Fruit fly (Drosophila melanogaster) whole organism, embryonic: ENCODE results near the gene bon.

Source experiments
- ATbp ChIP-seq: fragments of 200-800 bp; sonication (Bioruptor generic); optimal IDR thresholded peaks from 2 replicates; lab custom pipeline; 2017; ENCODE audit warnings: missing biosample characterization, mild to moderate bottlenecking, missing genetic modification characterization, missing genetic modification reagents
- CG11504 ChIP-seq: fragments of 200-800 bp; sonication (Bioruptor generic); optimal IDR thresholded peaks from 3 replicates; lab custom pipeline; 2019; ENCODE audit warnings: missing biosample characterization, mild to moderate bottlenecking, missing genetic modification characterization, moderate library complexity
- CG12155 ChIP-seq: fragments of 200-800 bp; sonication (Bioruptor generic); optimal IDR thresholded peaks from 3 replicates; lab custom pipeline; 2016; ENCODE audit warnings: missing biosample characterization, missing genetic modification characterization
- CG12219 ChIP-seq: fragments of 200-800 bp; sonication (Bioruptor generic); optimal IDR thresholded peaks from 3 replicates; lab custom pipeline; 2018; ENCODE audit warnings: missing biosample characterization, mild to moderate bottlenecking, missing genetic modification characterization
- CG13287 ChIP-seq: fragments of 200-800 bp; sonication (Bioruptor generic); IDR thresholded peaks from 2 replicates; pipeline ENCODE4 v1.3.6; 2022; ENCODE audit warnings: missing biosample characterization, missing genetic modification characterization; ENCODE audit not compliant: partially characterized antibody
- CG13624 ChIP-seq: fragments of 200-800 bp; sonication (Bioruptor generic); optimal IDR thresholded peaks from 2 replicates; lab custom pipeline; 2016; ENCODE audit warnings: missing biosample characterization, missing genetic modification characterization
- CG1832 ChIP-seq: fragments of 200-800 bp; sonication (Bioruptor generic); optimal IDR thresholded peaks from 2 replicates; lab custom pipeline; 2017; ENCODE audit warnings: missing biosample characterization, mild to moderate bottlenecking, missing genetic modification characterization, inconsistent platforms
- CG33557 ChIP-seq: fragments of 200-800 bp; sonication (Bioruptor generic); optimal IDR thresholded peaks from 2 replicates; lab custom pipeline; 2019; ENCODE audit warnings: missing biosample characterization, mild to moderate bottlenecking, missing genetic modification characterization, moderate library complexity
- CG4360 ChIP-seq: fragments of 200-800 bp; sonication (Bioruptor generic); IDR thresholded peaks from 2 replicates; pipeline ENCODE4 v1.3.6; 2022; ENCODE audit warnings: missing biosample characterization, missing genetic modification characterization
- CG4424 ChIP-seq: fragments of 200-800 bp; sonication (Bioruptor generic); optimal IDR thresholded peaks from 3 replicates; lab custom pipeline; 2016; ENCODE audit warnings: missing biosample characterization, missing genetic modification characterization
- CG5245 ChIP-seq: fragments of 200-800 bp; sonication (Bioruptor generic); optimal IDR thresholded peaks from 3 replicates; lab custom pipeline; 2016; ENCODE audit warnings: missing biosample characterization, missing genetic modification characterization
- CG8281 ChIP-seq: fragments of 200-800 bp; sonication (Bioruptor generic); optimal IDR thresholded peaks from 2 replicates; lab custom pipeline; 2018; ENCODE audit warnings: missing biosample characterization, mild to moderate bottlenecking, missing genetic modification characterization, moderate library complexity
- Doc2 ChIP-seq: fragments of 200-800 bp; sonication (Bioruptor generic); IDR thresholded peaks from 2 replicates; pipeline ENCODE4 v1.3.6; 2022; ENCODE audit warnings: missing biosample characterization, missing genetic modification characterization
- Dref ChIP-seq: fragments of 200-800 bp; sonication (Bioruptor generic); IDR thresholded peaks from 2 replicates; pipeline ENCODE4 v1.3.6; 2022; ENCODE audit warnings: missing biosample characterization, missing genetic modification characterization
- Drgx ChIP-seq: fragments of 200-800 bp; sonication (Bioruptor generic); IDR thresholded peaks from 2 replicates; pipeline ENCODE4 v1.3.6; 2022; ENCODE audit warnings: missing biosample characterization, missing genetic modification characterization
- Ets65A ChIP-seq: fragments of 200-800 bp; sonication (Bioruptor generic); peaks from one replicate; lab custom pipeline; 2016; ENCODE audit warnings: missing biosample characterization, missing genetic modification characterization
- HHEX ChIP-seq: fragments of 200-800 bp; sonication (Bioruptor generic); optimal IDR thresholded peaks from 3 replicates; lab custom pipeline; 2017; ENCODE audit warnings: missing biosample characterization, mild to moderate bottlenecking, missing genetic modification characterization, missing genetic modification reagents
- Hmr ChIP-seq: fragments of 200-800 bp; sonication (Bioruptor generic); optimal IDR thresholded peaks from 3 replicates; lab custom pipeline; 2017; ENCODE audit warnings: mild to moderate bottlenecking, missing biosample characterization, missing genetic modification reagents, missing genetic modification characterization
- Mrtf ChIP-seq: fragments of 200-800 bp; sonication (Bioruptor generic); IDR thresholded peaks from 3 replicates; pipeline ENCODE4 v1.3.6; 2022; ENCODE audit warnings: missing biosample characterization, missing genetic modification characterization
- NfI ChIP-seq: fragments of 200-800 bp; sonication (Bioruptor generic); optimal IDR thresholded peaks from 3 replicates; lab custom pipeline; 2018; ENCODE audit warnings: missing biosample characterization, mild to moderate bottlenecking, missing genetic modification characterization, moderate library complexity
- Ptx1 ChIP-seq: fragments of 200-800 bp; sonication (Bioruptor generic); IDR thresholded peaks from 2 replicates; pipeline ENCODE4 v1.3.6; 2022; ENCODE audit warnings: missing biosample characterization, missing genetic modification characterization
- YL-1 ChIP-seq: fragments of 200-800 bp; sonication (Bioruptor generic); optimal IDR thresholded peaks from 3 replicates; lab custom pipeline; 2017; ENCODE audit warnings: missing biosample characterization, mild to moderate bottlenecking, missing genetic modification characterization
- bbx ChIP-seq: fragments of 200-800 bp; sonication (Bioruptor generic); IDR thresholded peaks from 2 replicates; pipeline ENCODE4 v1.3.6; 2022; ENCODE audit warnings: missing biosample characterization, missing genetic modification characterization; ENCODE audit not compliant: partially characterized antibody
- cwo ChIP-seq: fragments of 200-800 bp; sonication (Bioruptor generic); optimal IDR thresholded peaks from 3 replicates; lab custom pipeline; 2017; ENCODE audit warnings: missing biosample characterization, missing genetic modification characterization, mild to moderate bottlenecking, moderate library complexity, missing genetic modification reagents
- ewg ChIP-seq: fragments of 200-800 bp; sonication (Bioruptor generic); optimal IDR thresholded peaks from 3 replicates; lab custom pipeline; 2017; ENCODE audit warnings: mild to moderate bottlenecking, missing biosample characterization, missing genetic modification reagents, missing genetic modification characterization
- gsb-n ChIP-seq: fragments of 200-800 bp; sonication (Bioruptor generic); optimal IDR thresholded peaks from 3 replicates; lab custom pipeline; 2018; ENCODE audit warnings: missing biosample characterization, mild to moderate bottlenecking, missing genetic modification characterization
- maf-S ChIP-seq: fragments of 200-800 bp; sonication (Bioruptor generic); optimal IDR thresholded peaks from 2 replicates; lab custom pipeline; 2016; ENCODE audit warnings: missing biosample characterization, missing genetic modification characterization
- z ChIP-seq: fragments of 200-800 bp; sonication (Bioruptor generic); IDR thresholded peaks from 3 replicates; pipeline ENCODE4 v1.3.6; 2022; ENCODE audit warnings: missing biosample characterization, missing genetic modification characterization
- zen ChIP-seq: fragments of 200-800 bp; sonication (Bioruptor generic); optimal IDR thresholded peaks from 3 replicates; lab custom pipeline; 2018; ENCODE audit warnings: missing biosample characterization, mild to moderate bottlenecking, missing genetic modification characterization, moderate library complexity

Gene bon

dm6 chr3R:20652350-20652749 is 59.4 kb downstream of the bon start, which contains the start of gene GluRIID:
TSS of gene GluRIID (minus strand) at chr3R:20652450.
- TF ChIP-seq CG4360 (GFP tag; lab: Robert Waterston, UW) (no peak), maf-S (GFP tag; lab: Kevin White, UChicago) (no peak), Mrtf (GFP tag; lab: Robert Waterston, UW) (no peak), z (GFP tag; lab: Robert Waterston, UW) (peak; percentile 87), CG8281 (tag; lab: Kevin White, UChicago) (no peak), Doc2 (GFP tag; lab: Robert Waterston, UW) (no peak), Ptx1 (GFP tag; lab: Robert Waterston, UW) (no peak), CG13624 (no peak)

dm6 chr3R:20656649-20657048 is 63.7 kb downstream of the bon start:
- TF ChIP-seq Ets65A (peak; percentile 9), CG5245 (GFP tag; lab: Kevin White, UChicago) (no peak), CG12155 (GFP tag; lab: Kevin White, UChicago) (no peak), zen (no peak), CG11504 (tag; lab: Kevin White, UChicago) (peak; percentile 39), Drgx (GFP tag; lab: Robert Waterston, UW) (peak; percentile 38)
- TF ChIP-seq, all 482 proteins: peak for 3

- TF ChIP-seq NfI (GFP tag; lab: Kevin White, UChicago) (no peak), bbx (GFP tag; lab: Robert Waterston, UW) (no peak), CG13287 (GFP tag; lab: Robert Waterston, UW) (no peak), HHEX (GFP tag; lab: Kevin White, UChicago) (no peak), Hmr (no peak), CG4424 (GFP tag; lab: Kevin White, UChicago) (no peak), gsb-n (no peak), YL-1 (GFP tag; lab: Kevin White, UChicago) (no peak), CG12219 (GFP tag; lab: Kevin White, UChicago) (no peak), Dref (no peak), cwo (GFP tag; lab: Kevin White, UChicago) (no peak), ewg (GFP tag; lab: Kevin White, UChicago) (no peak), ATbp (no peak), CG1832 (GFP tag; lab: Kevin White, UChicago) (no peak), CG33557 (GFP tag; lab: Kevin White, UChicago) (no peak)
Observed at dm6 chr3R:20659804-20660203, 66.9 kb downstream of the bon start, which contains the start of gene Nep4. TSS of gene Nep4 (minus strand) at chr3R:20659904.
